Fruit fly (Drosophila melanogaster) whole organism, prepupa: Measurements from ENCODE around the gene CG5861.

Experiments used
- CG9139 ChIP-seq: fragments of 200-800 bp; sonication (Bioruptor generic); optimal IDR thresholded peaks from 3 replicates; lab custom pipeline; 2017; ENCODE audit warnings: missing biosample characterization, mild to moderate bottlenecking, missing genetic modification characterization
- Eip93F ChIP-seq: fragments of 200-800 bp; sonication (Bioruptor generic); optimal IDR thresholded peaks from 2 replicates; lab custom pipeline; 2016; ENCODE audit warnings: missing biosample characterization, mild to moderate bottlenecking, missing genetic modification characterization
- Ets21C ChIP-seq: fragments of 200-800 bp; sonication (Bioruptor generic); optimal IDR thresholded peaks from 3 replicates; lab custom pipeline; 2016; ENCODE audit warnings: missing biosample characterization, missing genetic modification characterization
- Sox14 ChIP-seq: fragments of 200-800 bp; sonication (Bioruptor generic); optimal IDR thresholded peaks from 3 replicates; lab custom pipeline; 2016; ENCODE audit warnings: missing biosample characterization, missing genetic modification characterization
- net ChIP-seq: fragments of 200-800 bp; sonication (Bioruptor generic); optimal IDR thresholded peaks from 3 replicates; lab custom pipeline; 2016; ENCODE audit warnings: missing biosample characterization, missing genetic modification characterization
- salr ChIP-seq, 2 experiments: fragments of 200-800 bp; sonication (Bioruptor generic); optimal IDR thresholded peaks; 3 replicates each; lab custom pipeline; 2016 to 2018; ENCODE audit warnings: missing biosample characterization in 2 of 2, missing genetic modification characterization in 2 of 2, mild to moderate bottlenecking in 1 of 2
- vri ChIP-seq: fragments of 200-800 bp; sonication (Bioruptor generic); optimal IDR thresholded peaks from 3 replicates; lab custom pipeline; 2016; ENCODE audit warnings: missing biosample characterization, mild to moderate bottlenecking, missing genetic modification characterization

DNA sequence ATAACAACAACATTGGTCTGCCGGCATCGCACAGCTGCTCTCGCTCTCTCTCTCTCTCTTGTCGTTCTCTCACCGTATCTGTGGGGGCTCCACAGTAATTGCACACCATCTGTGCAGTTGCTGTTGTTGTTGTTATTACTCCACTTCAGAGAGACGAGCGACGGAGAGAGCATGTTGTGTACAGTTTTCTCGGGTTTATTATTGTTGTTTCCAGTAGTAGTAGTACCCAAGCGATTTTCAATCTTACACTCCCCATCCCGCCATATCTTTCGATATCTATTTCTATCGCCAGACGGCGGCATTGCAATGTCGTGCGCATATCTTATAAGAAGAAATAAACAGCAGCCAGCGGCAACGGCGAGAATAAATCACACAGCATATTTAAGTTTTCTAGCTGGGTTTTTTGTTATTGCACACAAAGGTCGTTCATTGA is 39.0 kb downstream of the CG5861 start:
- TF ChIP-seq Eip93F (GFP tag; lab: Kevin White, UChicago) (no peak), Ets21C (GFP tag; lab: Kevin White, UChicago) (no peak), net (GFP tag; lab: Kevin White, UChicago) (peak; percentile 40), Sox14 (GFP tag; lab: Kevin White, UChicago) (no peak), salr (GFP tag; optimal IDR thresholded peaks at IDR 0.05; lab: Kevin White, UChicago) (no peak), CG9139 (GFP tag; lab: Kevin White, UChicago) (no peak), vri (GFP tag; lab: Kevin White, UChicago) (peak; percentile 54)
